Worm (Caenorhabditis elegans): ENCODE measurements around the gene prx-5.

- TF ChIP-seq flt-1 (GFP tag; IDR thresholded peaks at IDR 0.05) (no peak), ref-1 (GFP tag; conservative IDR thresholded peaks at IDR 0.05) (no peak), ztf-29 (GFP tag; IDR thresholded peaks at IDR 0.05) (no peak), klf-2 (GFP tag; conservative IDR thresholded peaks at IDR 0.05) (no peak)
These were observed at the start of gene prx-5 for ce11 chrII:8704413-8704874.
